Worm (Caenorhabditis elegans): ENCODE results near the gene egg-2.

DNA sequence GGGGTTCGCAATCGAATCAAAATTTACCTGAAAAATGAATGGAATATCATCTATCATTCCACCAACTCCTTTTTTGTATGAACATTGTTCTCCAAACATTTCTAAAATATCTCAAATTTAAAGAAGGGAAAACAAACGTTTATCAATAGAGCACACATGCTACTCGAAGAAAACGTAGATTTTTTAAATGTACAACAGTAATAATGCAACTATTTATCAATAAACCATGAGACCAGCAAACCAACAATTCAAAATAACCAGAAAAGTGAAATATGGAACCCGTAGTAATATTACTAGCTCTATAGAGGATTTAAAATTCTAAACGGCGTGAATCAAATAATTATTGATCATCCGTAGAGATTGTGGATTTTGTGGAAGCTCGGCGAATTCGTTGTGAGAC lies 18.4 kb upstream of the egg-2 start, which contains the start of gene ZK418.6:
- TF ChIP-seq nfya-1 (tag; optimal IDR thresholded peaks at IDR 0.05; ENCODE audit: insufficient read depth) (no peak), snpc-4 (tag; optimal IDR thresholded peaks at IDR 0.05) (no peak), ztf-11 (tag; optimal IDR thresholded peaks at IDR 0.05) (no peak), ceh-9 (tag; optimal IDR thresholded peaks at IDR 0.05) (no peak)
